Fruit fly (Drosophila melanogaster) whole organism, embryonic: ENCODE data around the gene crq.

Experiments
- CG10543 ChIP-seq: fragments of 200-800 bp; sonication (Bioruptor generic); optimal IDR thresholded peaks from 3 replicates; lab custom pipeline; 2017; ENCODE audit warnings: missing biosample characterization, mild to moderate bottlenecking, missing genetic modification characterization, moderate library complexity
- CG13624 ChIP-seq: fragments of 200-800 bp; sonication (Bioruptor generic); optimal IDR thresholded peaks from 2 replicates; lab custom pipeline; 2016; ENCODE audit warnings: missing biosample characterization, missing genetic modification characterization
- CG16815 ChIP-seq: fragments of 200-800 bp; sonication (Bioruptor generic); optimal IDR thresholded peaks from 3 replicates; lab custom pipeline; 2017; ENCODE audit warnings: missing biosample characterization, mild to moderate bottlenecking, missing genetic modification characterization
- CG17328 ChIP-seq: fragments of 200-800 bp; sonication (Bioruptor generic); IDR thresholded peaks from 2 replicates; pipeline ENCODE4 v1.3.6; 2022; ENCODE audit warnings: missing biosample characterization, missing genetic modification characterization
- CG18262 ChIP-seq: fragments of 200-800 bp; optimal IDR thresholded peaks from 3 replicates; lab custom pipeline; 2019; ENCODE audit warnings: missing biosample characterization, mild to moderate bottlenecking, missing genetic modification characterization, moderate library complexity
- CG2120 ChIP-seq: fragments of 200-800 bp; sonication (Bioruptor generic); optimal IDR thresholded peaks from 3 replicates; lab custom pipeline; 2016; ENCODE audit warnings: missing biosample characterization, missing genetic modification characterization
- CG2129 ChIP-seq: fragments of 200-800 bp; sonication (Bioruptor generic); IDR thresholded peaks from 2 replicates; pipeline ENCODE4 v1.3.6; 2022; ENCODE audit warnings: missing biosample characterization, missing genetic modification characterization; ENCODE audit not compliant: partially characterized antibody
- CG2889 ChIP-seq: fragments of 200-800 bp; sonication (Bioruptor generic); IDR thresholded peaks from 3 replicates; pipeline ENCODE4 v1.3.6; 2022; ENCODE audit warnings: missing biosample characterization, missing genetic modification characterization
- CG4820 ChIP-seq: fragments of 200-800 bp; sonication (Bioruptor generic); optimal IDR thresholded peaks from 3 replicates; lab custom pipeline; 2016; ENCODE audit warnings: missing biosample characterization, missing genetic modification characterization
- CG6254 ChIP-seq: fragments of 200-800 bp; sonication (Bioruptor generic); optimal IDR thresholded peaks from 3 replicates; lab custom pipeline; 2017; ENCODE audit warnings: mild to moderate bottlenecking, missing biosample characterization, missing genetic modification reagents, missing genetic modification characterization
- CG6689 ChIP-seq: fragments of 200-800 bp; sonication (Bioruptor generic); IDR thresholded peaks from 2 replicates; pipeline ENCODE4 v1.3.6; 2022; ENCODE audit warnings: missing biosample characterization, missing genetic modification characterization
- CG6813 ChIP-seq: fragments of 200-800 bp; sonication (Bioruptor generic); optimal IDR thresholded peaks from 2 replicates; lab custom pipeline; 2017; ENCODE audit warnings: missing biosample characterization, missing genetic modification characterization, mild to moderate bottlenecking, moderate library complexity, missing genetic modification reagents
- CG7786 ChIP-seq: fragments of 200-800 bp; sonication (Bioruptor generic); optimal IDR thresholded peaks from 2 replicates; lab custom pipeline; 2016; ENCODE audit warnings: missing biosample characterization, missing genetic modification characterization
- CG7928 ChIP-seq: fragments of 200-800 bp; sonication (Bioruptor generic); optimal IDR thresholded peaks from 2 replicates; lab custom pipeline; 2017; ENCODE audit warnings: missing biosample characterization, mild to moderate bottlenecking, missing genetic modification characterization
- CG9727 ChIP-seq: fragments of 200-800 bp; sonication (Bioruptor generic); optimal IDR thresholded peaks from 3 replicates; lab custom pipeline; 2017; ENCODE audit warnings: missing biosample characterization, mild to moderate bottlenecking, missing genetic modification characterization
- D19B ChIP-seq: fragments of 200-800 bp; sonication (Bioruptor generic); optimal IDR thresholded peaks from 2 replicates; lab custom pipeline; 2017; ENCODE audit warnings: missing biosample characterization, mild to moderate bottlenecking, missing genetic modification characterization
- Dad ChIP-seq: fragments of 200-800 bp; sonication (Bioruptor generic); optimal IDR thresholded peaks from 3 replicates; lab custom pipeline; 2016; ENCODE audit warnings: missing biosample characterization, missing genetic modification characterization
- Drgx ChIP-seq: fragments of 200-800 bp; sonication (Bioruptor generic); IDR thresholded peaks from 2 replicates; pipeline ENCODE4 v1.3.6; 2022; ENCODE audit warnings: missing biosample characterization, missing genetic modification characterization
- E2f2 ChIP-seq: fragments of 200-800 bp; sonication (Bioruptor generic); IDR thresholded peaks from 2 replicates; pipeline ENCODE4 v1.3.6; 2022; ENCODE audit warnings: missing biosample characterization, missing genetic modification characterization
- Hr78 ChIP-seq, 2 experiments: fragments of 200-800 bp in 1 of 2; fragments of >200 bp in 1 of 2; sonication (Bioruptor generic) in 1 of 2; optimal IDR thresholded peaks; 2 replicates each; lab custom pipeline; 2017 to 2019; ENCODE audit warnings: missing biosample characterization in 2 of 2, missing genetic modification characterization in 2 of 2, mild to moderate bottlenecking in 1 of 2, moderate library complexity in 1 of 2
- Med ChIP-seq: fragments of 200-800 bp; sonication (Bioruptor generic); peaks from one replicate; lab custom pipeline; 2016; ENCODE audit warnings: missing biosample characterization, missing genetic modification characterization, mild to moderate bottlenecking, inconsistent platforms, moderate library complexity
- Optix ChIP-seq: fragments of 200-800 bp; sonication (Bioruptor generic); IDR thresholded peaks from 3 replicates; pipeline ENCODE4 v1.3.6; 2022; ENCODE audit warnings: missing biosample characterization, missing genetic modification characterization
- Pdp1 ChIP-seq, 2 experiments: fragments of 200-800 bp; sonication (Bioruptor generic); optimal IDR thresholded peaks; 3 replicates each; lab custom pipeline; 2016; ENCODE audit warnings: missing biosample characterization in 2 of 2, missing genetic modification characterization in 2 of 2, mild to moderate bottlenecking in 1 of 2, moderate library complexity in 1 of 2
- Poxn ChIP-seq: fragments of 200-800 bp; sonication (Bioruptor generic); IDR thresholded peaks from 2 replicates; pipeline ENCODE4 v1.3.6; 2022; ENCODE audit warnings: missing biosample characterization, missing genetic modification characterization
- Ptx1 ChIP-seq: fragments of 200-800 bp; sonication (Bioruptor generic); IDR thresholded peaks from 2 replicates; pipeline ENCODE4 v1.3.6; 2022; ENCODE audit warnings: missing biosample characterization, missing genetic modification characterization
- Sox102F ChIP-seq: fragments of 200-800 bp; sonication (Bioruptor generic); optimal IDR thresholded peaks from 2 replicates; lab custom pipeline; 2018; ENCODE audit warnings: missing biosample characterization, mild to moderate bottlenecking, missing genetic modification characterization, moderate library complexity
- ara ChIP-seq: fragments of 200-800 bp; sonication (Bioruptor generic); IDR thresholded peaks from 2 replicates; pipeline ENCODE4 v1.3.6; 2022; ENCODE audit warnings: missing biosample characterization, missing genetic modification characterization
- az2 ChIP-seq: fragments of 200-800 bp; sonication (Bioruptor generic); optimal IDR thresholded peaks from 3 replicates; lab custom pipeline; 2016; ENCODE audit warnings: missing biosample characterization, missing genetic modification characterization
- bbx ChIP-seq: fragments of 200-800 bp; sonication (Bioruptor generic); IDR thresholded peaks from 2 replicates; pipeline ENCODE4 v1.3.6; 2022; ENCODE audit warnings: missing biosample characterization, missing genetic modification characterization; ENCODE audit not compliant: partially characterized antibody
- ci ChIP-seq: fragments of 200-800 bp; sonication (Bioruptor generic); IDR thresholded peaks from 3 replicates; pipeline ENCODE4 v1.3.6; 2022; ENCODE audit warnings: missing biosample characterization, missing genetic modification characterization
- cwo ChIP-seq: fragments of 200-800 bp; sonication (Bioruptor generic); optimal IDR thresholded peaks from 3 replicates; lab custom pipeline; 2017; ENCODE audit warnings: missing biosample characterization, missing genetic modification characterization, mild to moderate bottlenecking, moderate library complexity, missing genetic modification reagents
- dmrt11E ChIP-seq: fragments of 200-800 bp; sonication (Bioruptor generic); optimal IDR thresholded peaks from 3 replicates; lab custom pipeline; 2018; ENCODE audit warnings: missing biosample characterization, mild to moderate bottlenecking, missing genetic modification characterization, moderate library complexity
- gem ChIP-seq: fragments of 200-800 bp; sonication (Bioruptor generic); optimal IDR thresholded peaks from 2 replicates; lab custom pipeline; 2019; ENCODE audit warnings: missing biosample characterization, mild to moderate bottlenecking, missing genetic modification characterization, moderate library complexity
- gfzf ChIP-seq: fragments of 200-800 bp; sonication (Bioruptor generic); optimal IDR thresholded peaks from 2 replicates; lab custom pipeline; 2016; ENCODE audit warnings: missing biosample characterization, mild to moderate bottlenecking, missing genetic modification characterization, moderate library complexity
- gt ChIP-seq: fragments of 200-800 bp; sonication (Bioruptor generic); IDR thresholded peaks from 2 replicates; pipeline ENCODE4 v1.3.6; 2022; ENCODE audit warnings: missing biosample characterization, missing genetic modification characterization
- jumu ChIP-seq: fragments of 200-800 bp; sonication (Bioruptor generic); optimal IDR thresholded peaks from 3 replicates; lab custom pipeline; 2016; ENCODE audit warnings: missing biosample characterization, missing genetic modification characterization
- lilli ChIP-seq: fragments of 200-800 bp; sonication (Bioruptor generic); optimal IDR thresholded peaks from 3 replicates; lab custom pipeline; 2016; ENCODE audit warnings: missing biosample characterization, missing genetic modification characterization
- ranshi ChIP-seq: fragments of 200-800 bp; sonication (Bioruptor generic); IDR thresholded peaks from 2 replicates; pipeline ENCODE4 v1.3.6; 2022; ENCODE audit warnings: missing biosample characterization, missing genetic modification characterization
- row ChIP-seq: fragments of 200-800 bp; sonication (Bioruptor generic); IDR thresholded peaks from 3 replicates; pipeline ENCODE4 v1.3.6; 2022; ENCODE audit warnings: missing biosample characterization, missing genetic modification characterization
- sens ChIP-seq: fragments of 200-800 bp; sonication (Bioruptor generic); peaks from one replicate; lab custom pipeline; 2016; ENCODE audit warnings: missing biosample characterization, missing genetic modification characterization
- shn ChIP-seq: fragments of 200-800 bp; sonication (Bioruptor generic); optimal IDR thresholded peaks from 3 replicates; lab custom pipeline; 2016; ENCODE audit warnings: missing biosample characterization, missing genetic modification characterization
- sima ChIP-seq: fragments of 200-800 bp; sonication (Bioruptor generic); optimal IDR thresholded peaks from 2 replicates; lab custom pipeline; 2016; ENCODE audit warnings: missing biosample characterization, missing genetic modification characterization
- so ChIP-seq: fragments of 200-800 bp; sonication (Bioruptor generic); IDR thresholded peaks from 3 replicates; pipeline ENCODE4 v1.3.6; 2022; ENCODE audit warnings: missing biosample characterization, missing genetic modification characterization
- tgo ChIP-seq: fragments of 200-800 bp; sonication (Bioruptor generic); IDR thresholded peaks from 3 replicates; pipeline ENCODE4 v1.3.6; 2022; ENCODE audit warnings: missing biosample characterization, missing genetic modification characterization
- trh ChIP-seq: fragments of 200-800 bp; sonication (Bioruptor generic); optimal IDR thresholded peaks from 2 replicates; lab custom pipeline; 2016; ENCODE audit warnings: missing biosample characterization, missing genetic modification characterization
- vfl ChIP-seq: fragments of 200-800 bp; sonication (Bioruptor generic); optimal IDR thresholded peaks from 2 replicates; lab custom pipeline; 2016; ENCODE audit warnings: missing biosample characterization, missing genetic modification characterization
- wor ChIP-seq: fragments of 200-800 bp; sonication (Bioruptor generic); IDR thresholded peaks from 2 replicates; pipeline ENCODE4 v1.3.6; 2022; ENCODE audit warnings: missing biosample characterization, missing genetic modification characterization
- zen ChIP-seq: fragments of 200-800 bp; sonication (Bioruptor generic); optimal IDR thresholded peaks from 3 replicates; lab custom pipeline; 2018; ENCODE audit warnings: missing biosample characterization, mild to moderate bottlenecking, missing genetic modification characterization, moderate library complexity
- zfh1 ChIP-seq: fragments of 200-800 bp; sonication (Bioruptor generic); IDR thresholded peaks from 3 replicates; pipeline ENCODE4 v1.3.6; 2022; ENCODE audit warnings: missing biosample characterization, missing genetic modification characterization

crq gene

DNA sequence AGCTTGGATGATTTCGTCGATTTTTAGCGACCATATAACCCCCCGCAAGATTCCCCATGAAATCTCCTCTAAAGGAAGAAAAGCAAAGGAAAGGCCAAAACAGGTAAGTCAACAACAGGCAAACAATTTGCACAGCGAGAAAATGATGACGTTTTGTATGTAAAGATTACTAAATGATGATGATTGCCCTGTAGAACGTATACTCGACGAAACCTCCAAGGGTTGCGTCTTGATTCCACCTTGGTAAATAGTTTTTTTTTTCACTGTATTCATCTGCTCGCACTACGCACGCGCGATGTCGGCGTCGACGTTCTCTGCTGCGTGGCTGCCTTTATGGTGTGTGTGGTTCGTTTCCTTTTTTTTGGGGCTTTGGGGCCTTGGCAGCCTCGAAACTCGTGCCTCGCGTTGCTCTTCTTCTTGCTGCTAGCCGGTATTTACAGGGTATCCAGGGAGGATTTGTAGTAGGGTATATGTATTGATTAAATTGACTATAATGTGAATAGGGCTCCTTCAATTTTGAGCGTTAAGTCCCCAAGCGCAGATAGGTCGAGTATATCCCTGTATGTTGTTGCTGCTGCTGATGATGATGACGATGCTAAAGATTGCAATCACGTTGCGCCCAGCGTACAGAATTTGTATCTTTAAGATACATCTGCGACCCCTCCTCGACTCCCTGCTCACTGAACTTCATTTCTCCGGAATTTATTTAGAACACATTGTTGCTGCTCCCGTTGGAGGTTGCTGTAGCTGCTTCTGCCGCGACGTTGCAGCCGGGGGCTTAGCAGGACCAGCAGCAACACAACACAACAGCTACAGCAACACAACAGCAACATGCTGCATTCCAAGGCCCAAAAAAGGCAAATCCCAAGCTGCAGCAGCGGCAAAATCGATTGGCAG, 25.2 kb downstream of the crq start (continued):
- TF ChIP-seq zfh1 (GFP tag; lab: Robert Waterston, UW) (peak; percentile 54; the same call in 1 of the 3 replicates), CG16815 (GFP tag; lab: Kevin White, UChicago) (peak; percentile 16), gem (tag; lab: Kevin White, UChicago) (peak; percentile 49), lilli (peak; percentile 6), jumu (GFP tag; lab: Kevin White, UChicago) (peak; percentile 23), gt (no peak), CG17328 (GFP tag; lab: Robert Waterston, UW) (peak; percentile 52; the same call in 1 of the 2 replicates), CG6689 (GFP tag; lab: Robert Waterston, UW) (peak; percentile 56), ara (peak; percentile 60), CG10543 (GFP tag; lab: Kevin White, UChicago) (no peak), ranshi (0 out of 2 replicates have a peak, but pooled peaks have one; percentile 6), CG6254 (GFP tag; lab: Kevin White, UChicago) (peak; percentile 40), CG2889 (no peak), Pdp1 (GFP tag; optimal IDR thresholded peaks at IDR 0.05; lab: Kevin White, UChicago) (peak in 1 of 2 experiments; percentile 13), CG2120 (peak; percentile 8), trh (no peak), row (GFP tag; lab: Robert Waterston, UW) (peak; percentile 55; the same call in 2 of the 3 replicates), CG13624 (GFP tag; lab: Kevin White, UChicago) (no peak), gfzf (no peak), Optix (GFP tag; lab: Robert Waterston, UW) (no peak), sima (GFP tag; lab: Kevin White, UChicago) (no peak), az2 (GFP tag; lab: Kevin White, UChicago) (peak; percentile 16), wor (GFP tag; lab: Robert Waterston, UW) (no peak), Poxn (GFP tag; lab: Robert Waterston, UW) (no peak), Ptx1 (GFP tag; lab: Robert Waterston, UW) (0 out of 2 replicates have a peak, but pooled peaks have one; percentile 24), CG6813 (GFP tag; lab: Kevin White, UChicago) (peak; percentile 16), Drgx (GFP tag; lab: Robert Waterston, UW) (peak; percentile 93), Dad (no peak), bbx (GFP tag; lab: Robert Waterston, UW) (no peak), E2f2 (GFP tag; lab: Robert Waterston, UW) (no peak), CG4820 (GFP tag; lab: Kevin White, UChicago) (peak; percentile 17), so (GFP tag; lab: Robert Waterston, UW) (no peak), CG9727 (GFP tag; lab: Kevin White, UChicago) (peak; percentile 21), cwo (GFP tag; lab: Kevin White, UChicago) (no peak), Sox102F (peak; percentile 18), Med (peak; percentile 44), D19B (GFP tag; lab: Kevin White, UChicago) (no peak), sens (peak; percentile 76), CG18262 (peak; percentile 22), ci (GFP tag; lab: Robert Waterston, UW) (peak; percentile 66; the same call in 1 of the 3 replicates), CG7786 (GFP tag; lab: Kevin White, UChicago) (peak; percentile 43), Hr78 (GFP tag; optimal IDR thresholded peaks at IDR 0.05; lab: Kevin White, UChicago) (no peak), tgo (GFP tag; lab: Robert Waterston, UW) (peak; percentile 28; the same call in 1 of the 3 replicates), dmrt11E (tag; lab: Kevin White, UChicago) (peak; percentile 24), shn (GFP tag; lab: Kevin White, UChicago) (peak; percentile 30), CG7928 (GFP tag; lab: Kevin White, UChicago) (no peak), CG2129 (GFP tag; lab: Robert Waterston, UW) (no peak), vfl (peak; percentile 4), zen (tag; lab: Kevin White, UChicago) (no peak)
